Worm (Caenorhabditis elegans): ENCODE measurements around the gene gmps-1.

- TF ChIP-seq flt-1 (GFP tag; IDR thresholded peaks at IDR 0.05) (no peak), ama-1 (optimal IDR thresholded peaks at IDR 0.05) (no peak), scrt-1 (GFP tag; IDR thresholded peaks at IDR 0.05) (no peak), pes-1 (GFP tag; IDR thresholded peaks at IDR 0.05) (peak; percentile 57; the same call in 1 of the 2 replicates), tbx-11 (GFP tag; IDR thresholded peaks at IDR 0.05) (no peak)
Observed at ce11 chrII:10872541-10872940, 4.0 kb upstream of the gmps-1 start, which contains the start of the genes cyn-4 and copz-1.

Measured in whole organism, early embryonic.